Worm (Caenorhabditis elegans) whole organism, early embryonic: ENCODE data around the gene H20J04.4.

Experiments used
- B0310.2 ChIP-seq: sonication (generic microtip); optimal IDR thresholded peaks from 2 replicates; lab custom pipeline; 2016; ENCODE audit warnings: mild to moderate bottlenecking, missing genetic modification characterization, missing compliant biosample characterization
- F13C5.2 ChIP-seq: sonication (generic microtip); optimal IDR thresholded peaks from 2 replicates; lab custom pipeline; 2017; ENCODE audit warnings: mild to moderate bottlenecking, missing genetic modification characterization, inconsistent platforms, missing compliant biosample characterization
- aly-1 ChIP-seq: sonication (generic microtip); optimal IDR thresholded peaks from 2 replicates; lab custom pipeline; 2016; ENCODE audit warnings: missing genetic modification characterization, missing compliant biosample characterization
- ama-1 ChIP-seq: fragments of 150-350 bp; optimal IDR thresholded peaks from 2 replicates; lab custom pipeline; 2014
- ceh-13 ChIP-seq: fragments of 200-800 bp; sonication (Bioruptor generic); optimal IDR thresholded peaks from 2 replicates; lab custom pipeline; 2018; ENCODE audit warnings: mild to moderate bottlenecking, missing genetic modification characterization, missing compliant biosample characterization
- ceh-36 ChIP-seq: sonication (generic microtip); optimal IDR thresholded peaks from 2 replicates; lab custom pipeline; 2016; ENCODE audit warnings: missing genetic modification characterization, inconsistent platforms, missing compliant biosample characterization
- ets-7 ChIP-seq: sonication (generic microtip); optimal IDR thresholded peaks from 2 replicates; lab custom pipeline; 2016; ENCODE audit warnings: missing genotype, missing genetic modification characterization, missing compliant biosample characterization
- flt-1 ChIP-seq: fragments of 200-800 bp; sonication (Bioruptor generic); IDR thresholded peaks from 2 replicates; pipeline ENCODE4 v1.3.6; 2022; ENCODE audit warnings: missing genetic modification characterization, missing compliant biosample characterization
- hmbx-1 ChIP-seq: sonication (generic microtip); optimal IDR thresholded peaks from 2 replicates; lab custom pipeline; 2016; ENCODE audit warnings: mild to moderate bottlenecking, missing genetic modification characterization, missing compliant biosample characterization
- hmg-4 ChIP-seq: fragments of 200-800 bp; sonication (Bioruptor generic); optimal IDR thresholded peaks from 2 replicates; lab custom pipeline; 2018; ENCODE audit warnings: mild to moderate bottlenecking, missing genetic modification characterization, missing compliant biosample characterization
- hnd-1 ChIP-seq: sonication (generic microtip); optimal IDR thresholded peaks from 2 replicates; lab custom pipeline; 2016; ENCODE audit warnings: missing genetic modification characterization, missing compliant biosample characterization
- pes-1 ChIP-seq: fragments of 200-800 bp; sonication (Bioruptor generic); IDR thresholded peaks from 2 replicates; pipeline ENCODE4 v1.3.6; 2022; ENCODE audit warnings: missing genetic modification reagents, missing genetic modification characterization, missing compliant biosample characterization
- scrt-1 ChIP-seq: fragments of 200-800 bp; sonication (Bioruptor generic); IDR thresholded peaks from 2 replicates; pipeline ENCODE4 v1.3.6; 2022; ENCODE audit warnings: missing genetic modification characterization, missing compliant biosample characterization
- sea-1 ChIP-seq: fragments of 200-800 bp; sonication (Bioruptor generic); conservative IDR thresholded peaks from 2 replicates; pipeline ENCODE4 v1.3.6; 2022; ENCODE audit warnings: missing genetic modification characterization, missing compliant biosample characterization
- tbx-11 ChIP-seq: fragments of 200-800 bp; sonication (Bioruptor generic); IDR thresholded peaks from 2 replicates; pipeline ENCODE4 v1.3.6; 2022; ENCODE audit warnings: missing genetic modification characterization, missing compliant biosample characterization
- tbx-37 ChIP-seq: fragments of 200-800 bp; sonication (Bioruptor generic); conservative IDR thresholded peaks from 2 replicates; pipeline ENCODE4 v1.3.6; 2022; ENCODE audit warnings: missing genetic modification reagents, missing genetic modification characterization, missing compliant biosample characterization
- tra-4 ChIP-seq: sonication (generic microtip); optimal IDR thresholded peaks from 2 replicates; lab custom pipeline; 2017; ENCODE audit warnings: missing genetic modification characterization, missing compliant biosample characterization

H20J04.4 gene

ce11 chrII:4328716-4329115, at the start of gene H20J04.4:
Gene H20J04.4 (plus strand): TSS chrII:4329016.
- TF ChIP-seq hmbx-1 (tag; lab: Kevin White, UChicago) (no peak), sea-1 (GFP tag; lab: Robert Waterston, UW) (no peak), flt-1 (GFP tag; lab: Robert Waterston, UW) (no peak), pes-1 (GFP tag; lab: Robert Waterston, UW) (no peak), scrt-1 (GFP tag; lab: Robert Waterston, UW) (no peak), tbx-37 (GFP tag; lab: Robert Waterston, UW) (no peak), ceh-13 (GFP tag; lab: Kevin White, UChicago) (no peak), aly-1 (tag; lab: Kevin White, UChicago) (no peak), ama-1 (lab: Kevin White, UChicago) (no peak), tra-4 (no peak), hmg-4 (GFP tag; lab: Kevin White, UChicago) (no peak), F13C5.2 (tag; lab: Kevin White, UChicago) (no peak)

ce11 chrII:4281743-4282142, 47.1 kb upstream of the H20J04.4 start, which contains the start of gene C01F1.5:
Gene C01F1.5 (minus strand): TSS chrII:4281845.
- TF ChIP-seq B0310.2 = no peak

- TF ChIP-seq ama-1 (lab: Kevin White, UChicago) = no peak
- no peak for TF ChIP-seq F13C5.2 (tag; lab: Kevin White, UChicago)
- no peak for TF ChIP-seq hmbx-1 (tag; lab: Kevin White, UChicago)
- no peak for TF ChIP-seq hmg-4 (GFP tag; lab: Kevin White, UChicago)
- TF ChIP-seq B0310.2 = no peak
- no peak for TF ChIP-seq flt-1 (GFP tag; lab: Robert Waterston, UW)
- no peak for TF ChIP-seq scrt-1 (GFP tag; lab: Robert Waterston, UW)
- TF ChIP-seq hnd-1 (tag; lab: Kevin White, UChicago) = no peak
- TF ChIP-seq tra-4 = no peak
- TF ChIP-seq pes-1 (GFP tag; lab: Robert Waterston, UW) = no peak
- no peak for TF ChIP-seq ceh-36
- TF ChIP-seq tbx-11 (GFP tag; lab: Robert Waterston, UW) = no peak
- TF ChIP-seq sea-1 (GFP tag; lab: Robert Waterston, UW) = no peak
- TF ChIP-seq tbx-37 (GFP tag; lab: Robert Waterston, UW) = no peak
- no peak for TF ChIP-seq aly-1 (tag; lab: Kevin White, UChicago)
- no peak for TF ChIP-seq ceh-13 (GFP tag; lab: Kevin White, UChicago)
- TF ChIP-seq ets-7 (tag; lab: Kevin White, UChicago) = no peak
These were observed 44.3 kb upstream of the H20J04.4 start for ce11 chrII:4284305-4285193.

DNA sequence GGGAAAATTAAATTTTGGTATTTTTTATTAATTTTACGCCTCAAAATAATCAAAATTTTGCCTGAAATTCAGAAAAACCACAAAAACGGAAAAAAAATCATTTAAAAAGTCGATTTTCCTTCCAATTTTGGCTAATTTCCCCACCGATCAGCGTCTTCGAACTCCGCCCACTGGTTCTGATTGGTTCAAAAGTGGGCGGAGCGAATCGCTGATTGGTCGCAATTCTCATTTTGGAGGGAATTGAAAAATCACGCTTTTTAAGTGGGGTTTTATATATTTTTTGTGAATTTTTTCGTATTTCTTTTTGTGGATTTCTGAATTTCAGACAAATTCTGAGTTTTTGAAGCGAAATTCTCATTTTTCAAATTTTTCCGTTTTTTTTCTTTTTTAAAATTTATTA, 41.9 kb upstream of the H20J04.4 start:
- no peak for TF ChIP-seq hmbx-1 (tag; lab: Kevin White, UChicago)
- TF ChIP-seq hmg-4 (GFP tag; lab: Kevin White, UChicago) = no peak
- no peak for TF ChIP-seq hnd-1 (tag; lab: Kevin White, UChicago)
- TF ChIP-seq tra-4 = no peak

- TF ChIP-seq flt-1 (GFP tag; lab: Robert Waterston, UW) (no peak), hnd-1 (tag; lab: Kevin White, UChicago) (no peak), ama-1 (lab: Kevin White, UChicago) (no peak), ceh-36 (no peak), sea-1 (GFP tag; lab: Robert Waterston, UW) (no peak), ets-7 (tag; lab: Kevin White, UChicago) (no peak), hmbx-1 (tag; lab: Kevin White, UChicago) (no peak)
These were observed 40.7 kb upstream of the H20J04.4 start, which contains the start of gene C01F1.6 for ce11 chrII:4288111-4288510. Gene C01F1.6 (minus strand): TSS chrII:4288211.

ce11 chrII:4288572-4288971, 40.2 kb upstream of the H20J04.4 start:
- TF ChIP-seq flt-1 (GFP tag; lab: Robert Waterston, UW) = no peak
- no peak for TF ChIP-seq pes-1 (GFP tag; lab: Robert Waterston, UW)
- no peak for TF ChIP-seq scrt-1 (GFP tag; lab: Robert Waterston, UW)
- TF ChIP-seq hmg-4 (GFP tag; lab: Kevin White, UChicago) = no peak
- no peak for TF ChIP-seq hmbx-1 (tag; lab: Kevin White, UChicago)
- no peak for TF ChIP-seq hnd-1 (tag; lab: Kevin White, UChicago)
- no peak for TF ChIP-seq aly-1 (tag; lab: Kevin White, UChicago)
- no peak for TF ChIP-seq tra-4
- no peak for TF ChIP-seq ama-1 (lab: Kevin White, UChicago)
- no peak for TF ChIP-seq F13C5.2 (tag; lab: Kevin White, UChicago)
- TF ChIP-seq tbx-11 (GFP tag; lab: Robert Waterston, UW) = no peak
- no peak for TF ChIP-seq ceh-13 (GFP tag; lab: Kevin White, UChicago)
- TF ChIP-seq ets-7 (tag; lab: Kevin White, UChicago) = no peak

- TF ChIP-seq scrt-1 (GFP tag; lab: Robert Waterston, UW) = no peak
- no peak for TF ChIP-seq pes-1 (GFP tag; lab: Robert Waterston, UW)
- no peak for TF ChIP-seq tbx-11 (GFP tag; lab: Robert Waterston, UW)
- no peak for TF ChIP-seq ceh-36
- no peak for TF ChIP-seq ama-1 (lab: Kevin White, UChicago)
- TF ChIP-seq ceh-13 (GFP tag; lab: Kevin White, UChicago) = no peak
- no peak for TF ChIP-seq ets-7 (tag; lab: Kevin White, UChicago)
- TF ChIP-seq aly-1 (tag; lab: Kevin White, UChicago) = no peak
- TF ChIP-seq hmg-4 (GFP tag; lab: Kevin White, UChicago) = no peak
These were observed 37.0 kb upstream of the H20J04.4 start for ce11 chrII:4291799-4292198.
